Worm (Caenorhabditis elegans): ENCODE measurements around the gene T04A8.8.

T04A8.8 gene

ce11 chrIII:4665272-4665671 lies 28.5 kb upstream of the T04A8.8 start, which contains the start of gene T23F11.4:
Gene T23F11.4 (minus strand): TSS chrIII:4665372.
- TF ChIP-seq F33H1.4 (GFP tag; IDR thresholded peaks at IDR 0.05), result no peak
- TF ChIP-seq ztf-6 (GFP tag; IDR thresholded peaks at IDR 0.05), result no peak
- TF ChIP-seq pbrm-1 (GFP tag; IDR thresholded peaks at IDR 0.05), result no peak
- no peak for TF ChIP-seq athp-1 (tag; optimal IDR thresholded peaks at IDR 0.05)
- no peak for TF ChIP-seq mel-28 (tag; optimal IDR thresholded peaks at IDR 0.05; ENCODE audit: borderline replicate concordance)
- TF ChIP-seq unc-130 (GFP tag; optimal IDR thresholded peaks at IDR 0.05), result no peak
- no peak for TF ChIP-seq atf-7 (tag; optimal IDR thresholded peaks at IDR 0.05)
- TF ChIP-seq lin-26 (GFP tag; IDR thresholded peaks at IDR 0.05), result no peak
- TF ChIP-seq let-526 (GFP tag; IDR thresholded peaks at IDR 0.05), result no peak
- TF ChIP-seq tbp1 (GFP tag; optimal IDR thresholded peaks at IDR 0.05), result no peak

- peak; percentile 26; the same call in 1 of the 2 replicates for TF ChIP-seq lir-1 (GFP tag; conservative IDR thresholded peaks at IDR 0.05)
- no peak for TF ChIP-seq B0336.3 (GFP tag; IDR thresholded peaks at IDR 0.05)
- TF ChIP-seq ceh-40 (GFP tag; IDR thresholded peaks at IDR 0.05), result no peak
- peak; percentile 86 for TF ChIP-seq ceh-27 (GFP tag; optimal IDR thresholded peaks at IDR 0.05)
- peak; percentile 6 for TF ChIP-seq attf-5 (GFP tag; optimal IDR thresholded peaks at IDR 0.05)
- peak; percentile 54; the same call in 1 of the 2 replicates for TF ChIP-seq hmg-1.2 (GFP tag; IDR thresholded peaks at IDR 0.05)
Measured at ce11 chrIII:4666753-4667400, 26.9 kb upstream of the T04A8.8 start.

ce11 chrIII:4668073-4668472 lies 25.7 kb upstream of the T04A8.8 start:
- TF ChIP-seq snpc-1.3 (tag; optimal IDR thresholded peaks at IDR 0.05; ENCODE audit: insufficient read depth), result no peak
- TF ChIP-seq nhr-80 (tag; optimal IDR thresholded peaks at IDR 0.05), result peak; percentile 23

ce11 chrIII:4671491-4671890 lies 22.3 kb upstream of the T04A8.8 start, which contains the start of gene T23F11.11:
Gene T23F11.11 (minus strand): TSS chrIII:4671591.
- TF ChIP-seq F33H1.4 (GFP tag; IDR thresholded peaks at IDR 0.05), result no peak
- TF ChIP-seq egrh-3 (GFP tag; IDR thresholded peaks at IDR 0.05), result no peak
- TF ChIP-seq cebp-1 (GFP tag; IDR thresholded peaks at IDR 0.05), result no peak
- no peak for TF ChIP-seq cebp-1 (tag; optimal IDR thresholded peaks at IDR 0.05)
- TF ChIP-seq rpc-1 (optimal IDR thresholded peaks at IDR 0.05), result no peak
- TF ChIP-seq rpc-1 (tag; optimal IDR thresholded peaks at IDR 0.05), result no peak
- TF ChIP-seq dox-1 (GFP tag; IDR thresholded peaks at IDR 0.05), result no peak
- TF ChIP-seq attf-5 (GFP tag; optimal IDR thresholded peaks at IDR 0.05), result no peak
- TF ChIP-seq snpc-1.3 (tag; optimal IDR thresholded peaks at IDR 0.05; ENCODE audit: insufficient read depth), result no peak

- TF ChIP-seq ceh-79 (tag; optimal IDR thresholded peaks at IDR 0.05), result no peak
- no peak for TF ChIP-seq die-1 (tag; optimal IDR thresholded peaks at IDR 0.05)
Measured at ce11 chrIII:4671949-4672348, 21.8 kb upstream of the T04A8.8 start, which contains the start of gene srg-13. Gene srg-13 (plus strand): TSS chrIII:4672249.

ce11 chrIII:4677466-4677865 lies 16.3 kb upstream of the T04A8.8 start, which contains the start of gene srg-10:
Gene srg-10 (plus strand): TSS chrIII:4677766.
- no peak for TF ChIP-seq F52B5.7 (tag; optimal IDR thresholded peaks at IDR 0.05)
- TF ChIP-seq attf-3 (GFP tag; conservative IDR thresholded peaks at IDR 0.05), result no peak
- no peak for TF ChIP-seq egrh-3 (GFP tag; IDR thresholded peaks at IDR 0.05)
- no peak for TF ChIP-seq madf-10 (tag; optimal IDR thresholded peaks at IDR 0.05)
- TF ChIP-seq C06A6.2 (GFP tag; conservative IDR thresholded peaks at IDR 0.05), result no peak
- no peak for TF ChIP-seq lsl-1 (GFP tag; optimal IDR thresholded peaks at IDR 0.05)
- no peak for TF ChIP-seq hmg-20 (GFP tag; IDR thresholded peaks at IDR 0.05)
- no peak for TF ChIP-seq unc-130 (GFP tag; optimal IDR thresholded peaks at IDR 0.05)
- TF ChIP-seq ceh-40 (GFP tag; IDR thresholded peaks at IDR 0.05), result no peak
- TF ChIP-seq rec-8 (tag; optimal IDR thresholded peaks at IDR 0.05), result no peak
- TF ChIP-seq B0261.1 (tag; optimal IDR thresholded peaks at IDR 0.05), result no peak
- no peak for TF ChIP-seq ztf-22 (GFP tag; optimal IDR thresholded peaks at IDR 0.05)
- no peak for TF ChIP-seq ztf-6 (GFP tag; IDR thresholded peaks at IDR 0.05)

All from whole organism, young adult.